Fruit fly (Drosophila melanogaster) whole organism, wandering third instar larva: Measurements from ENCODE around the gene THADA.

Source experiments
- HLH106 ChIP-seq: fragments of 200-800 bp; optimal IDR thresholded peaks from 3 replicates; lab custom pipeline; 2019; ENCODE audit warnings: missing biosample characterization, mild to moderate bottlenecking, missing genetic modification characterization, moderate library complexity
- Myc ChIP-seq: fragments of >200 bp; optimal IDR thresholded peaks from 2 replicates; lab custom pipeline; 2017
- Vsx2 ChIP-seq: fragments of 200-300, 225-300 bp; sonication (Bioruptor generic); optimal IDR thresholded peaks from 2 replicates; lab custom pipeline; 2018; ENCODE audit warnings: missing biosample characterization, missing genetic modification characterization; ENCODE audit not compliant: partially characterized antibody
- brk ChIP-seq: fragments of 200-800 bp; sonication (Bioruptor generic); optimal IDR thresholded peaks from 2 replicates; lab custom pipeline; 2016; ENCODE audit warnings: missing biosample characterization, mild to moderate bottlenecking, missing genetic modification characterization
- h ChIP-seq: fragments of 200-800 bp; sonication (Bioruptor generic); optimal IDR thresholded peaks from 3 replicates; lab custom pipeline; 2016; ENCODE audit warnings: missing biosample characterization, mild to moderate bottlenecking, missing genetic modification characterization
- pan ChIP-seq: fragments of >200 bp; optimal IDR thresholded peaks from 2 replicates; lab custom pipeline; 2017
- psq ChIP-seq: fragments of 200-800 bp; sonication (Bioruptor generic); optimal IDR thresholded peaks from 3 replicates; lab custom pipeline; 2017; ENCODE audit warnings: missing biosample characterization, mild to moderate bottlenecking, missing genetic modification characterization, moderate library complexity
- rgr ChIP-seq: fragments of 200-800 bp; sonication (Bioruptor generic); optimal IDR thresholded peaks from 3 replicates; lab custom pipeline; 2016; ENCODE audit warnings: missing biosample characterization, mild to moderate bottlenecking, missing genetic modification characterization

DNA sequence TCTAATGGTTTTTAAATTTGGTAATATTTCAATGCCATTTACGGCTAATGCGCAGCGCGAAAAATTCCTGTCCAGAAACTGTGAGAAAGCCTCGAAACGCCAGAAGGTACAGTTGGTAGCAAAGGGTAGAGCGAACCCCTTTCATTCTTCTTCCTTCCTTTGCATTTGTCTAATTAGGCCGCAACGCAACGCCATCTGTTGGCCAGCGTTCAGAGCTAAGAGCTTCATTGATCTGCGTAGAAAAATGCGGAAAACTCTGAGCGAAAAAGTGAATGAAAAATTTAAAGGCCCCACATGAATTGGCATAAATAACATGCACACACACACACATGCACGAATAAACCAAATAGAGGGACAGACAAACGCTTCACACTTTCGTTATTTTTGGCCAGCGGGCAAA is 54.3 kb downstream of the THADA start:
- TF ChIP-seq rgr: no peak
- no peak for TF ChIP-seq h
- TF ChIP-seq psq (GFP tag; lab: Kevin White, UChicago): no peak
- TF ChIP-seq brk (GFP tag; lab: Kevin White, UChicago): no peak
- TF ChIP-seq Myc: no peak
- TF ChIP-seq HLH106 (tag; lab: Kevin White, UChicago): no peak
- no peak for TF ChIP-seq Vsx2 (GFP tag; lab: Kevin White, UChicago)
- no peak for TF ChIP-seq pan (lab: Kevin White, UChicago)
